Worm (Caenorhabditis elegans) whole organism, midembryonic: ENCODE measurements around the gene trul-1.

Experiments
- T22C8.4 ChIP-seq: fragments of 200-800 bp; sonication (Bioruptor generic); IDR thresholded peaks from 2 replicates; pipeline ENCODE4 v1.3.6; 2022; ENCODE audit warnings: missing genetic modification characterization, missing compliant biosample characterization
- cog-1 ChIP-seq: sonication (generic microtip); optimal IDR thresholded peaks from 2 replicates; lab custom pipeline; 2016; ENCODE audit warnings: missing genetic modification characterization, missing compliant biosample characterization
- flt-1 ChIP-seq: fragments of 200-800 bp; sonication (Bioruptor generic); IDR thresholded peaks from 2 replicates; pipeline ENCODE4 v1.3.6; 2022; ENCODE audit warnings: missing genetic modification characterization, missing compliant biosample characterization
- klf-2 ChIP-seq: fragments of 200-800 bp; sonication (Bioruptor generic); conservative IDR thresholded peaks from 2 replicates; pipeline ENCODE4 v1.3.6; 2022; ENCODE audit warnings: missing genetic modification reagents, missing genetic modification characterization, missing compliant biosample characterization
- med-1 ChIP-seq: sonication (generic microtip); optimal IDR thresholded peaks from 2 replicates; lab custom pipeline; 2017; ENCODE audit warnings: missing genetic modification characterization, mild to moderate bottlenecking, missing compliant biosample characterization, antibody characterized with exemption, missing genetic modification reagents; ENCODE audit not compliant: insufficient read depth
- ref-1 ChIP-seq: fragments of 200-800 bp; sonication (Bioruptor generic); conservative IDR thresholded peaks from 2 replicates; pipeline ENCODE4 v1.3.6; 2022; ENCODE audit warnings: missing genetic modification reagents, missing genetic modification characterization, missing compliant biosample characterization
- tab-1 ChIP-seq: fragments of 200-800 bp; sonication (Bioruptor generic); IDR thresholded peaks from 2 replicates; pipeline ENCODE4 v1.3.6; 2022; ENCODE audit warnings: missing genetic modification characterization, missing compliant biosample characterization
- ztf-23 ChIP-seq: fragments of 200-800 bp; sonication (Bioruptor generic); IDR thresholded peaks from 2 replicates; pipeline ENCODE4 v1.3.6; 2022; ENCODE audit warnings: missing genetic modification reagents, missing genetic modification characterization, missing compliant biosample characterization
- ztf-29 ChIP-seq: fragments of 200-800 bp; sonication (Bioruptor generic); IDR thresholded peaks from 2 replicates; pipeline ENCODE4 v1.3.6; 2022; ENCODE audit warnings: missing genetic modification reagents, missing genetic modification characterization, missing compliant biosample characterization

trul-1 gene

ce11 chrII:247736-248135 is 34.6 kb downstream of the trul-1 start:
- no peak for TF ChIP-seq klf-2 (GFP tag; lab: Robert Waterston, UW)
- no peak for TF ChIP-seq T22C8.4 (GFP tag; lab: Robert Waterston, UW)
- no peak for TF ChIP-seq ztf-29
- no peak for TF ChIP-seq med-1 (GFP tag; lab: Kevin White, UChicago)
- TF ChIP-seq tab-1 (GFP tag; lab: Robert Waterston, UW) = no peak
- no peak for TF ChIP-seq ztf-23 (GFP tag; lab: Robert Waterston, UW)
- no peak for TF ChIP-seq cog-1

- no peak for TF ChIP-seq med-1 (GFP tag; lab: Kevin White, UChicago)
- TF ChIP-seq cog-1 = no peak
- no peak for TF ChIP-seq flt-1 (GFP tag; lab: Robert Waterston, UW)
Observed at ce11 chrII:240043-240442, 42.3 kb downstream of the trul-1 start.

ce11 chrII:237721-238120 is 44.7 kb downstream of the trul-1 start, which contains the start of gene laat-1:
laat-1 (minus strand) TSS chrII:237821.
- no peak for TF ChIP-seq klf-2 (GFP tag; lab: Robert Waterston, UW)
- no peak for TF ChIP-seq flt-1 (GFP tag; lab: Robert Waterston, UW)
- TF ChIP-seq med-1 (GFP tag; lab: Kevin White, UChicago) = no peak
- no peak for TF ChIP-seq ztf-29

ce11 chrII:232641-233040 is 49.7 kb downstream of the trul-1 start, which contains the start of gene Y43H11AL.1:
Y43H11AL.1 (minus strand) TSS chrII:232741.
- TF ChIP-seq flt-1 (GFP tag; lab: Robert Waterston, UW) (no peak), cog-1 (no peak), tab-1 (GFP tag; lab: Robert Waterston, UW) (no peak), ref-1 (no peak), ztf-23 (GFP tag; lab: Robert Waterston, UW) (no peak), ztf-29 (no peak), T22C8.4 (GFP tag; lab: Robert Waterston, UW) (no peak), med-1 (GFP tag; lab: Kevin White, UChicago) (no peak), klf-2 (GFP tag; lab: Robert Waterston, UW) (no peak)
